Worm (Caenorhabditis elegans): ENCODE results near the gene spas-1.

The spas-1 gene

ce11 chrV:9148151-9148550 lies 27.4 kb upstream of the spas-1 start:
- TF ChIP-seq Y75B8A.6 (GFP tag; IDR thresholded peaks at IDR 0.05) (no peak), F10B5.3 (tag; optimal IDR thresholded peaks at IDR 0.05) (no peak), fkh-10 (GFP tag; optimal IDR thresholded peaks at IDR 0.05) (no peak), zag-1 (tag; optimal IDR thresholded peaks at IDR 0.05) (no peak), Y48G9A.11 (GFP tag; IDR thresholded peaks at IDR 0.05) (no peak), zip-11 (GFP tag; IDR thresholded peaks at IDR 0.05) (no peak), lir-3 (tag; optimal IDR thresholded peaks at IDR 0.05) (no peak), daf-12 (tag; optimal IDR thresholded peaks at IDR 0.05) (no peak), daf-19 (GFP tag; conservative IDR thresholded peaks at IDR 0.05) (no peak), gei-8 (GFP tag; optimal IDR thresholded peaks at IDR 0.05) (no peak), nhr-102 (tag; optimal IDR thresholded peaks at IDR 0.05) (no peak), unc-62 (GFP tag; optimal IDR thresholded peaks at IDR 0.05 in 1 of 2) (no peak), unc-62 (tag; optimal IDR thresholded peaks at IDR 0.05) (no peak), nhr-10 (tag; optimal IDR thresholded peaks at IDR 0.05) (no peak), nhr-25 (tag; optimal IDR thresholded peaks at IDR 0.05; ENCODE audit: borderline replicate concordance, insufficient read depth) (no peak), ceh-62 (tag; optimal IDR thresholded peaks at IDR 0.05) (no peak)

- no peak for TF ChIP-seq nhr-42 (GFP tag; IDR thresholded peaks at IDR 0.05)
- no peak for TF ChIP-seq nhr-48 (tag; optimal IDR thresholded peaks at IDR 0.05)
- TF ChIP-seq tra-1 (GFP tag; IDR thresholded peaks at IDR 0.05): no peak
- no peak for TF ChIP-seq F49E8.2 (tag; optimal IDR thresholded peaks at IDR 0.05; ENCODE audit: borderline replicate concordance)
- TF ChIP-seq F37D6.2 (tag; optimal IDR thresholded peaks at IDR 0.05): no peak
- no peak for TF ChIP-seq zag-1 (tag; optimal IDR thresholded peaks at IDR 0.05)
- no peak for TF ChIP-seq cey-2 (tag; optimal IDR thresholded peaks at IDR 0.05; ENCODE audit: borderline replicate concordance, insufficient read depth)
- no peak for TF ChIP-seq nhr-111 (GFP tag; optimal IDR thresholded peaks at IDR 0.05)
- no peak for TF ChIP-seq lir-3 (tag; optimal IDR thresholded peaks at IDR 0.05)
- TF ChIP-seq zip-2 (tag; optimal IDR thresholded peaks at IDR 0.05): no peak
- TF ChIP-seq ceh-82 (tag; optimal IDR thresholded peaks at IDR 0.05): no peak
- TF ChIP-seq dmd-9 (GFP tag; IDR thresholded peaks at IDR 0.05): no peak
These were observed 23.2 kb upstream of the spas-1 start for ce11 chrV:9152339-9152738.

ce11 chrV:9154772-9155171 lies 20.8 kb upstream of the spas-1 start, which contains the start of gene B0222.5:
Gene B0222.5, minus strand, starts transcription at chrV:9154872.
- no peak for TF ChIP-seq nhr-28 (tag; optimal IDR thresholded peaks at IDR 0.05)
- TF ChIP-seq aha-1 (tag): peak; percentile 66

- no peak for TF ChIP-seq Y5F2A.4 (GFP tag; optimal IDR thresholded peaks at IDR 0.05)
- TF ChIP-seq mdt-29 (GFP tag; IDR thresholded peaks at IDR 0.05): peak; percentile 91
These were observed 20.0 kb upstream of the spas-1 start for ce11 chrV:9155616-9156015.

- TF ChIP-seq nhr-111 (GFP tag; optimal IDR thresholded peaks at IDR 0.05) (no peak), spr-1 (tag; optimal IDR thresholded peaks at IDR 0.05) (no peak), ceh-20 (GFP tag; IDR thresholded peaks at IDR 0.05) (no peak), lin-15B (tag; optimal IDR thresholded peaks at IDR 0.05) (no peak), ztf-7 (tag; optimal IDR thresholded peaks at IDR 0.05) (no peak)
These were observed 18.9 kb upstream of the spas-1 start, which contains the start of gene B0222.15 for ce11 chrV:9156679-9157078. Gene B0222.15, minus strand, starts transcription at chrV:9156779.

ce11 chrV:9157597-9157996 lies 18.0 kb upstream of the spas-1 start:
- no peak for TF ChIP-seq daf-12 (tag; optimal IDR thresholded peaks at IDR 0.05)
- no peak for TF ChIP-seq mxl-3 (GFP tag; optimal IDR thresholded peaks at IDR 0.05)
- no peak for TF ChIP-seq nhr-41 (GFP tag; IDR thresholded peaks at IDR 0.05)
- TF ChIP-seq mdl-1 (tag; optimal IDR thresholded peaks at IDR 0.05): peak in 1 of 2 experiments; percentile 2
- TF ChIP-seq lsy-2 (tag; optimal IDR thresholded peaks at IDR 0.05): no peak
- no peak for TF ChIP-seq egl-27 (tag; optimal IDR thresholded peaks at IDR 0.05)
- TF ChIP-seq dve-1 (tag; optimal IDR thresholded peaks at IDR 0.05; ENCODE audit: insufficient read depth): no peak
- TF ChIP-seq nhr-102 (tag; optimal IDR thresholded peaks at IDR 0.05): no peak
- TF ChIP-seq ztf-7 (tag; optimal IDR thresholded peaks at IDR 0.05): no peak
- peak; percentile 80 for TF ChIP-seq ces-1 (GFP tag; optimal IDR thresholded peaks at IDR 0.05)
- no peak for TF ChIP-seq zfp-3 (GFP tag; conservative IDR thresholded peaks at IDR 0.05)
- TF ChIP-seq fkh-10 (GFP tag; optimal IDR thresholded peaks at IDR 0.05): peak; percentile 81

Data from whole organism, L4 larva.